Fruit fly (Drosophila melanogaster) whole organism, embryonic: ENCODE results near the gene CG11920.

Experiments used
- B-H2 ChIP-seq: fragments of 200-800 bp; sonication (Bioruptor generic); optimal IDR thresholded peaks from 2 replicates; lab custom pipeline; 2018; ENCODE audit warnings: missing biosample characterization, mild to moderate bottlenecking, missing genetic modification characterization
- BtbVII ChIP-seq: fragments of 200-800 bp; sonication (Bioruptor generic); optimal IDR thresholded peaks from 3 replicates; lab custom pipeline; 2017; ENCODE audit warnings: missing biosample characterization, mild to moderate bottlenecking, missing genetic modification characterization
- CG10147 ChIP-seq: fragments of 200-800 bp; sonication (Bioruptor generic); optimal IDR thresholded peaks from 2 replicates; lab custom pipeline; 2019; ENCODE audit warnings: missing biosample characterization, mild to moderate bottlenecking, missing genetic modification characterization, moderate library complexity
- CG10543 ChIP-seq: fragments of 200-800 bp; sonication (Bioruptor generic); optimal IDR thresholded peaks from 3 replicates; lab custom pipeline; 2017; ENCODE audit warnings: missing biosample characterization, mild to moderate bottlenecking, missing genetic modification characterization, moderate library complexity
- CG12155 ChIP-seq: fragments of 200-800 bp; sonication (Bioruptor generic); optimal IDR thresholded peaks from 3 replicates; lab custom pipeline; 2016; ENCODE audit warnings: missing biosample characterization, missing genetic modification characterization
- CG12659 ChIP-seq: fragments of 200-800 bp; sonication (Bioruptor generic); optimal IDR thresholded peaks from 3 replicates; lab custom pipeline; 2017; ENCODE audit warnings: mild to moderate bottlenecking, missing biosample characterization, missing genetic modification reagents, missing genetic modification characterization
- CG12744 ChIP-seq: fragments of 200-800 bp; sonication (Bioruptor generic); optimal IDR thresholded peaks from 2 replicates; lab custom pipeline; 2016; ENCODE audit warnings: missing biosample characterization, missing genetic modification characterization
- CG15479 ChIP-seq: fragments of 200-800 bp; sonication (Bioruptor generic); optimal IDR thresholded peaks from 3 replicates; lab custom pipeline; 2019; ENCODE audit warnings: missing biosample characterization, mild to moderate bottlenecking, missing genetic modification characterization, moderate library complexity
- CG18764 ChIP-seq: fragments of 200-800 bp; sonication (Bioruptor generic); optimal IDR thresholded peaks from 3 replicates; lab custom pipeline; 2016; ENCODE audit warnings: missing biosample characterization, missing genetic modification characterization
- CG2116 ChIP-seq: fragments of 200-800 bp; sonication (Bioruptor generic); optimal IDR thresholded peaks from 3 replicates; lab custom pipeline; 2018; ENCODE audit warnings: missing biosample characterization, mild to moderate bottlenecking, missing genetic modification characterization
- CG33557 ChIP-seq: fragments of 200-800 bp; sonication (Bioruptor generic); optimal IDR thresholded peaks from 2 replicates; lab custom pipeline; 2019; ENCODE audit warnings: missing biosample characterization, mild to moderate bottlenecking, missing genetic modification characterization, moderate library complexity
- CG3995 ChIP-seq: fragments of 200-800 bp; sonication (Bioruptor generic); optimal IDR thresholded peaks from 3 replicates; lab custom pipeline; 2016; ENCODE audit warnings: missing biosample characterization, missing genetic modification characterization
- CG6689 ChIP-seq: fragments of 200-800 bp; sonication (Bioruptor generic); IDR thresholded peaks from 2 replicates; pipeline ENCODE4 v1.3.6; 2022; ENCODE audit warnings: missing biosample characterization, missing genetic modification characterization
- CG7745 ChIP-seq: fragments of 200-800 bp; sonication (Bioruptor generic); optimal IDR thresholded peaks from 2 replicates; lab custom pipeline; 2018; ENCODE audit warnings: missing biosample characterization, mild to moderate bottlenecking, missing genetic modification characterization, moderate library complexity
- Chrac-16 ChIP-seq: fragments of 200-800 bp; sonication (Bioruptor generic); optimal IDR thresholded peaks from 3 replicates; lab custom pipeline; 2016; ENCODE audit warnings: missing biosample characterization, missing genetic modification characterization
- CoRest ChIP-seq: fragments of 200-800 bp; sonication (Bioruptor generic); optimal IDR thresholded peaks from 3 replicates; lab custom pipeline; 2018; ENCODE audit warnings: missing biosample characterization, mild to moderate bottlenecking, missing genetic modification characterization, moderate library complexity
- D ChIP-seq, 2 experiments: fragments of 200-800 bp in 1 of 2; fragments of >200 bp in 1 of 2; sonication (Bioruptor generic) in 1 of 2; optimal IDR thresholded peaks; 2 replicates in 1 of 2; 3 replicates in 1 of 2; lab custom pipeline; 2017; ENCODE audit warnings: mild to moderate bottlenecking in 1 of 2, missing biosample characterization in 1 of 2, missing genetic modification characterization in 1 of 2, missing genetic modification reagents in 1 of 2
- Drgx ChIP-seq: fragments of 200-800 bp; sonication (Bioruptor generic); IDR thresholded peaks from 2 replicates; pipeline ENCODE4 v1.3.6; 2022; ENCODE audit warnings: missing biosample characterization, missing genetic modification characterization
- Eip74EF ChIP-seq, 2 experiments: fragments of 200-800 bp in 1 of 2; fragments of >200 bp in 1 of 2; sonication (Bioruptor generic) in 1 of 2; optimal IDR thresholded peaks; 2 replicates each; lab custom pipeline; 2017 to 2019; ENCODE audit warnings: missing biosample characterization in 2 of 2, missing genetic modification characterization in 2 of 2, mild to moderate bottlenecking in 1 of 2, moderate library complexity in 1 of 2
- Fer1 ChIP-seq: fragments of 200-800 bp; sonication (Bioruptor generic); optimal IDR thresholded peaks from 2 replicates; lab custom pipeline; 2017; ENCODE audit warnings: missing biosample characterization, mild to moderate bottlenecking, missing genetic modification characterization
- Hand ChIP-seq: fragments of 200-800 bp; sonication (Bioruptor generic); optimal IDR thresholded peaks from 2 replicates; lab custom pipeline; 2017; ENCODE audit warnings: mild to moderate bottlenecking, missing biosample characterization, missing genetic modification reagents, missing genetic modification characterization
- Hmr ChIP-seq: fragments of 200-800 bp; sonication (Bioruptor generic); optimal IDR thresholded peaks from 3 replicates; lab custom pipeline; 2017; ENCODE audit warnings: mild to moderate bottlenecking, missing biosample characterization, missing genetic modification reagents, missing genetic modification characterization
- Hr78 ChIP-seq, 2 experiments: fragments of 200-800 bp in 1 of 2; fragments of >200 bp in 1 of 2; sonication (Bioruptor generic) in 1 of 2; optimal IDR thresholded peaks; 2 replicates each; lab custom pipeline; 2017 to 2019; ENCODE audit warnings: missing biosample characterization in 2 of 2, missing genetic modification characterization in 2 of 2, mild to moderate bottlenecking in 1 of 2, moderate library complexity in 1 of 2
- Med ChIP-seq: fragments of 200-800 bp; sonication (Bioruptor generic); peaks from one replicate; lab custom pipeline; 2016; ENCODE audit warnings: missing biosample characterization, missing genetic modification characterization, mild to moderate bottlenecking, inconsistent platforms, moderate library complexity
- Neu2 ChIP-seq: fragments of 200-800 bp; sonication (Bioruptor generic); optimal IDR thresholded peaks from 3 replicates; lab custom pipeline; 2016; ENCODE audit warnings: missing biosample characterization, missing genetic modification characterization, borderline replicate concordance
- Nf-YC ChIP-seq: fragments of 200-800 bp; optimal IDR thresholded peaks from 3 replicates; lab custom pipeline; 2019; ENCODE audit warnings: missing biosample characterization, mild to moderate bottlenecking, missing genetic modification characterization, moderate library complexity
- Sry-δ ChIP-seq: fragments of 200-800 bp; sonication (Bioruptor generic); optimal IDR thresholded peaks from 2 replicates; lab custom pipeline; 2016; ENCODE audit warnings: missing biosample characterization, missing genetic modification characterization
- Stat92E ChIP-seq, 3 experiments: fragments of >200 bp in 2 of 3; fragments of 200-800 bp in 1 of 3; sonication (Bioruptor generic) in 1 of 3; optimal IDR thresholded peaks; 2 replicates each; lab custom pipeline; 2017 to 2019; ENCODE audit warnings: missing biosample characterization in 3 of 3, missing genetic modification characterization in 3 of 3, mild to moderate bottlenecking in 1 of 3, moderate library complexity in 1 of 3
- corto ChIP-seq: fragments of 200-800 bp; sonication (Bioruptor generic); optimal IDR thresholded peaks from 2 replicates; lab custom pipeline; 2016; ENCODE audit warnings: missing biosample characterization, mild to moderate bottlenecking, missing genetic modification characterization, moderate library complexity
- da ChIP-seq: fragments of 200-800 bp; sonication (Bioruptor generic); optimal IDR thresholded peaks from 2 replicates; lab custom pipeline; 2016; ENCODE audit warnings: missing biosample characterization, missing genetic modification characterization
- dati ChIP-seq: fragments of 200-800 bp; sonication (Bioruptor generic); IDR thresholded peaks from 2 replicates; pipeline ENCODE4 v1.3.6; 2022; ENCODE audit warnings: missing biosample characterization, missing genetic modification characterization
- fd96Cb ChIP-seq: fragments of 200-800 bp; sonication (Bioruptor generic); optimal IDR thresholded peaks from 2 replicates; lab custom pipeline; 2018; ENCODE audit warnings: missing biosample characterization, mild to moderate bottlenecking, missing genetic modification characterization, moderate library complexity
- gcm2 ChIP-seq: fragments of 200-800 bp; sonication (Bioruptor generic); optimal IDR thresholded peaks from 2 replicates; lab custom pipeline; 2016; ENCODE audit warnings: missing biosample characterization, missing genetic modification characterization
- h ChIP-seq: fragments of >200 bp; optimal IDR thresholded peaks from 2 replicates; lab custom pipeline; 2017
- her ChIP-seq: fragments of 200-800 bp; sonication (Bioruptor generic); optimal IDR thresholded peaks from 2 replicates; lab custom pipeline; 2016; ENCODE audit warnings: missing biosample characterization, missing genetic modification characterization
- knrl ChIP-seq: fragments of 200-800 bp; sonication (Bioruptor generic); IDR thresholded peaks from 3 replicates; pipeline ENCODE4 v1.3.6; 2022; ENCODE audit warnings: missing biosample characterization, missing genetic modification characterization; ENCODE audit not compliant: partially characterized antibody
- mirr ChIP-seq: fragments of 200-800 bp; sonication (Bioruptor generic); optimal IDR thresholded peaks from 3 replicates; lab custom pipeline; 2018; ENCODE audit warnings: missing biosample characterization, mild to moderate bottlenecking, missing genetic modification characterization
- mld ChIP-seq: fragments of 200-800 bp; sonication (Bioruptor generic); IDR thresholded peaks from 3 replicates; pipeline ENCODE4 v1.3.6; 2022; ENCODE audit warnings: missing biosample characterization, missing genetic modification characterization; ENCODE audit not compliant: partially characterized antibody
- onecut ChIP-seq: fragments of 200-800 bp; sonication (Bioruptor generic); IDR thresholded peaks from 2 replicates; pipeline ENCODE4 v1.3.6; 2022; ENCODE audit warnings: missing biosample characterization, missing genetic modification characterization
- otp ChIP-seq: fragments of 200-800 bp; sonication (Bioruptor generic); IDR thresholded peaks from 3 replicates; pipeline ENCODE4, ENCODE4 v1.3.6; 2022; ENCODE audit warnings: missing biosample characterization, missing genetic modification characterization
- pzg ChIP-seq: fragments of 200-800 bp; sonication (Bioruptor generic); optimal IDR thresholded peaks from 3 replicates; lab custom pipeline; 2018; ENCODE audit warnings: missing biosample characterization, mild to moderate bottlenecking, missing genetic modification characterization, moderate library complexity
- run ChIP-seq: fragments of 200-800 bp; sonication (Bioruptor generic); optimal IDR thresholded peaks from 3 replicates; lab custom pipeline; 2018; ENCODE audit warnings: missing biosample characterization, mild to moderate bottlenecking, missing genetic modification characterization
- schlank ChIP-seq: fragments of 200-800 bp; sonication (Bioruptor generic); optimal IDR thresholded peaks from 2 replicates; lab custom pipeline; 2018; ENCODE audit warnings: missing biosample characterization, mild to moderate bottlenecking, missing genetic modification characterization
- sd ChIP-seq: fragments of 200-800 bp; sonication (Bioruptor generic); optimal IDR thresholded peaks from 3 replicates; lab custom pipeline; 2018; ENCODE audit warnings: missing biosample characterization, mild to moderate bottlenecking, missing genetic modification characterization, moderate library complexity
- sens ChIP-seq: fragments of 200-800 bp; sonication (Bioruptor generic); peaks from one replicate; lab custom pipeline; 2016; ENCODE audit warnings: missing biosample characterization, missing genetic modification characterization
- sqz ChIP-seq: fragments of 200-800 bp; sonication (Bioruptor generic); optimal IDR thresholded peaks from 3 replicates; lab custom pipeline; 2018; ENCODE audit warnings: missing biosample characterization, mild to moderate bottlenecking, missing genetic modification characterization
- wor ChIP-seq: fragments of 200-800 bp; sonication (Bioruptor generic); IDR thresholded peaks from 2 replicates; pipeline ENCODE4 v1.3.6; 2022; ENCODE audit warnings: missing biosample characterization, missing genetic modification characterization

Gene CG11920

DNA sequence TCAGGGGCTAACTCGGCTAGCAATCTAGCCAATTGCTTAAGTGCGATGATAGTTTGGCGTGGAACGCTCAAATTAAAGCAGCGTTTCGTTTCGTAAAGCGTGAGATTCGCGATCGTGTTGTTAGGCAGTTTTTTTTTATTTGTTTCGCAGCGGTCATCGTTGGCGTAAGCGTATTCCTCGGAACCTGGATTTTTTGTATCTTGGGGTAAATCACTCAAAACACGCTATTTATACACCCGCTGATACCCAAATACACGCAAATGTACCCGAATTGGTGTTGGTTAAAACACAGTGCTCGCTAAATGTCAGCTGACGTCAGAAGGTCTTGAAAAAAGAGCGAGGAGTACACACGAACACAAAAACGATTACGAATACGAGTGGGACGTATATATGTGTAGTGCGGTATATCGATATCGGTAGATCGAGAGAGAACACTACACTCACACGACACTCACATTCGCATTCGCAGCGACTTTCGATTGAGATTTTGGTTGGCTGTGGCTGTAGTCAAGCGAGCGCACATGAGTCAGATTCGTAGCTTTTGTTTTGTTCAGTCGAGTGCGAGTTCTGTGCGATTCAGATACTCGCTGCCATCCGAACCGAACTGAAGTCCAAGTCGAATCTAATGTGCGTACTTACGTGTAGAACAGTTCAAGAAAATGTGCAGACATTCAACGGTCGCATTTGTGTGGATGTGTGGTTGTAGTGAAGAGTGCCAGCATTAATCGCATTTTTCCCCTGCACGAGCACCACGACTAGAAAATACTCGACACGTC, 24.7 kb upstream of the CG11920 start (continued):
- no peak for TF ChIP-seq Chrac-16 (GFP tag; lab: Kevin White, UChicago)
- peak; percentile 55 for TF ChIP-seq Hand (GFP tag; lab: Kevin White, UChicago)
- TF ChIP-seq otp (GFP tag; lab: Robert Waterston, UW) = no peak
- peak; percentile 63 for TF ChIP-seq CG2116 (GFP tag; lab: Kevin White, UChicago)
- TF ChIP-seq CG18764 = peak; percentile 25
- peak; percentile 61 for TF ChIP-seq BtbVII (GFP tag; lab: Kevin White, UChicago)
- no peak for TF ChIP-seq da (GFP tag; lab: Kevin White, UChicago)
- TF ChIP-seq D (optimal IDR thresholded peaks at IDR 0.05; lab: Kevin White, UChicago) = peak; percentile 39
- TF ChIP-seq D (GFP tag; optimal IDR thresholded peaks at IDR 0.05; lab: Kevin White, UChicago) = no peak
- no peak for TF ChIP-seq Neu2
- TF ChIP-seq Stat92E (GFP tag; optimal IDR thresholded peaks at IDR 0.05; lab: Kevin White, UChicago) = peak in 1 of 3 experiments; percentile 62
- TF ChIP-seq CG3995 (GFP tag; lab: Kevin White, UChicago) = peak; percentile 65
- TF ChIP-seq wor (GFP tag; lab: Robert Waterston, UW) = no peak
- no peak for TF ChIP-seq Drgx
- TF ChIP-seq schlank (tag; lab: Kevin White, UChicago) = peak; percentile 3
- peak; percentile 70 for TF ChIP-seq Fer1 (GFP tag; lab: Kevin White, UChicago)
- peak; percentile 93 for TF ChIP-seq mirr (GFP tag; lab: Kevin White, UChicago)
- TF ChIP-seq CG10147 (GFP tag; lab: Kevin White, UChicago) = peak; percentile 8
- TF ChIP-seq pzg (GFP tag; lab: Kevin White, UChicago) = peak; percentile 32
- TF ChIP-seq mld = no peak
- no peak for TF ChIP-seq CG6689 (GFP tag; lab: Robert Waterston, UW)
- TF ChIP-seq onecut (GFP tag; lab: Robert Waterston, UW) = peak; percentile 46; the same call in 1 of the 2 replicates
- TF ChIP-seq dati (GFP tag; lab: Robert Waterston, UW) = no peak
- peak; percentile 14 for TF ChIP-seq CoRest (tag; lab: Kevin White, UChicago)
- TF ChIP-seq B-H2 (GFP tag; lab: Kevin White, UChicago) = peak; percentile 70
- TF ChIP-seq CG33557 (GFP tag; lab: Kevin White, UChicago) = peak; percentile 30
- TF ChIP-seq h (lab: Kevin White, UChicago) = no peak
- peak; percentile 46 for TF ChIP-seq Sry-δ (GFP tag; lab: Kevin White, UChicago)
- peak; percentile 38 for TF ChIP-seq CG7745 (tag; lab: Kevin White, UChicago)
- peak; percentile 62 for TF ChIP-seq sens
- peak; percentile 65 for TF ChIP-seq CG15479 (GFP tag; lab: Kevin White, UChicago)
- no peak for TF ChIP-seq CG12744 (GFP tag; lab: Kevin White, UChicago)
- no peak for TF ChIP-seq fd96Cb (tag; lab: Kevin White, UChicago)
- TF ChIP-seq CG10543 (GFP tag; lab: Kevin White, UChicago) = peak; percentile 91
- TF ChIP-seq Hr78 (GFP tag; optimal IDR thresholded peaks at IDR 0.05; lab: Kevin White, UChicago) = no peak
- no peak for TF ChIP-seq knrl (GFP tag; lab: Robert Waterston, UW)
- TF ChIP-seq gcm2 (GFP tag; lab: Kevin White, UChicago) = peak; percentile 27
- TF ChIP-seq corto (GFP tag; lab: Kevin White, UChicago) = peak; percentile 58
- peak; percentile 85 for TF ChIP-seq Nf-YC (tag; lab: Kevin White, UChicago)
- peak; percentile 34 for TF ChIP-seq CG12659 (GFP tag; lab: Kevin White, UChicago)
- peak in 1 of 2 experiments; percentile 35 for TF ChIP-seq Eip74EF (GFP tag; optimal IDR thresholded peaks at IDR 0.05; lab: Kevin White, UChicago)
- TF ChIP-seq sd (tag; lab: Kevin White, UChicago) = peak; percentile 58
- TF ChIP-seq sqz (GFP tag; lab: Kevin White, UChicago) = peak; percentile 34
- peak; percentile 15 for TF ChIP-seq her (GFP tag; lab: Kevin White, UChicago)
- peak; percentile 80 for TF ChIP-seq Med (GFP tag; lab: Kevin White, UChicago)
- TF ChIP-seq Hmr = peak; percentile 67
- TF ChIP-seq run (tag; lab: Kevin White, UChicago) = peak; percentile 21
- peak; percentile 85 for TF ChIP-seq CG12155 (GFP tag; lab: Kevin White, UChicago)
